Worm (Caenorhabditis elegans): Measurements from ENCODE around the gene ZK1055.7.

Gene ZK1055.7

DNA sequence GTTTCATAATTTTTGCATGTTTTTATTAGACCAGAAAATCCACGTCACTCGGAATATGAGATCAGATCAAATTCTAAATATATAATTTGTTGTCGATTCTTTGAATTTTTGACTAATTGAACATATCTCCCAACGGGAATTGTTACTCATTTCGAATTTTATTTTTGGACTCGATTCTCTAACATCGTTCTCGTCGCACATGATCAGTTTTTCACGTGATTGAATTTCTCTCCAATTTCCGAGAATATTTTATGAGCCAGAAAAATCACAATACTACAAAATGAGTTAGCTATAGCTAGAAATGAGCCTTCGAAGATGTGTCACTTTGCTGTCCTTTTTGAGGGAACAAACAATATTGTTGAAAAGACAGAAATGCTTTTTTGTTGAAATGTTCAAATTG, 25.6 kb upstream of the ZK1055.7 start (continued):
- TF ChIP-seq pax-3 (tag; optimal IDR thresholded peaks at IDR 0.05) (peak; percentile 61), F16B12.6 (tag; optimal IDR thresholded peaks at IDR 0.05) (no peak), unc-30 (tag; optimal IDR thresholded peaks at IDR 0.05) (no peak), nhr-19 (GFP tag; conservative IDR thresholded peaks at IDR 0.05) (0 out of 2 replicates have a peak, but pooled peaks have one; percentile 12), fos-1 (tag; optimal IDR thresholded peaks at IDR 0.05) (peak; percentile 18), unc-86 (tag; optimal IDR thresholded peaks at IDR 0.05) (no peak), ztf-4 (tag; optimal IDR thresholded peaks at IDR 0.05) (peak; percentile 40), elt-2 (tag; optimal IDR thresholded peaks at IDR 0.05) (no peak), nhr-28 (tag; optimal IDR thresholded peaks at IDR 0.05) (no peak), alr-1 (tag; optimal IDR thresholded peaks at IDR 0.05; ENCODE audit: borderline replicate concordance) (no peak), C34B4.2 (tag; optimal IDR thresholded peaks at IDR 0.05) (no peak), tbx-2 (tag; optimal IDR thresholded peaks at IDR 0.05) (no peak), mdl-1 (tag; optimal IDR thresholded peaks at IDR 0.05) (no peak), unc-130 (tag; optimal IDR thresholded peaks at IDR 0.05) (no peak), lin-14 (GFP tag; optimal IDR thresholded peaks at IDR 0.05) (peak; percentile 49), pag-3 (tag; optimal IDR thresholded peaks at IDR 0.05; ENCODE audit: borderline replicate concordance, insufficient read depth) (no peak), ceh-90 (tag; optimal IDR thresholded peaks at IDR 0.05) (no peak), hlh-17 (GFP tag; optimal IDR thresholded peaks at IDR 0.05; ENCODE audit: borderline replicate concordance) (no peak), ceh-8 (GFP tag; optimal IDR thresholded peaks at IDR 0.05) (peak; percentile 84), elt-3 (tag; optimal IDR thresholded peaks at IDR 0.05) (no peak), sox-4 (tag; optimal IDR thresholded peaks at IDR 0.05) (peak; percentile 93), swsn-7 (tag; optimal IDR thresholded peaks at IDR 0.05) (peak; percentile 52), rnt-1 (tag; optimal IDR thresholded peaks at IDR 0.05) (no peak), nhr-47 (tag; optimal IDR thresholded peaks at IDR 0.05) (peak; percentile 83), lsy-2 (tag; optimal IDR thresholded peaks at IDR 0.05) (peak in 1 of 2 experiments; percentile 14), nhr-11 (tag; optimal IDR thresholded peaks at IDR 0.05) (peak; percentile 55), nhr-71 (tag; optimal IDR thresholded peaks at IDR 0.05) (peak; percentile 88), tlp-1 (tag; optimal IDR thresholded peaks at IDR 0.05) (no peak), zag-1 (tag; optimal IDR thresholded peaks at IDR 0.05) (no peak), zip-4 (GFP tag; optimal IDR thresholded peaks at IDR 0.05) (no peak), hpl-2 (GFP tag; optimal IDR thresholded peaks at IDR 0.05) (no peak), nhr-20 (tag; optimal IDR thresholded peaks at IDR 0.05) (peak; percentile 61), snu-23 (GFP tag; optimal IDR thresholded peaks at IDR 0.05) (no peak), lin-39 (tag; optimal IDR thresholded peaks at IDR 0.05) (no peak), ama-1 (optimal IDR thresholded peaks at IDR 0.05) (no peak), nhr-77 (tag; optimal IDR thresholded peaks at IDR 0.05) (no peak), lin-35 (GFP tag; optimal IDR thresholded peaks at IDR 0.05) (no peak), unc-62 (GFP tag; optimal IDR thresholded peaks at IDR 0.05) (no peak), hlh-4 (tag; optimal IDR thresholded peaks at IDR 0.05) (no peak), C04F5.9 (tag; optimal IDR thresholded peaks at IDR 0.05) (no peak)

DNA sequence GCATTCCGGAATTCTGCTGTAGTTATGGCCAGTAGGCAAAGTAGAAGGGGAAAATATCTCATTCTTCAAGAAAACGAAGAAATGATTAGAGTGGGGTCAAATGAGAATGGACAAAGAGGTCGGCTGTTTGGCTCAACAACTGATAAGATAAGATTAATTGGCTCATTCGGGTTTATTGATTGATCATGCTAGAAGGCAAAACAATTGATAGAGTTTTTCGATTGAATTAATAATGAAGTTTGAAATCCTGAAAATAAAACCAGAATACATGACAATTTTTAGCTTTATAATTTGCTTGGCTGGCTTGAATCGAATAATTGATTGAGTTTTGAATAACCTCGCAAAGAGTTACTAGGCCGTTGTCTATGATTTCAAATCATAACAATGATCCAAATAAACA, 21.1 kb upstream of the ZK1055.7 start, which contains the start of gene ppt-1:
Gene ppt-1, minus strand, starts transcription at position 101 of the 400 bp plus-strand sequence.
- TF ChIP-seq vab-15 (tag; optimal IDR thresholded peaks at IDR 0.05) (no peak), ztf-11 (tag; optimal IDR thresholded peaks at IDR 0.05) (no peak), ces-1 (GFP tag; optimal IDR thresholded peaks at IDR 0.05) (no peak), skn-1 (tag; optimal IDR thresholded peaks at IDR 0.05) (no peak)
